Worm (Caenorhabditis elegans) whole organism, dauer: ENCODE results near the gene nhr-105.

Experiments used
- unc-62 ChIP-seq: sonication (generic microtip); optimal IDR thresholded peaks from 2 replicates; lab custom pipeline; 2017; ENCODE audit warnings: missing biosample characterization, missing genetic modification reagents, missing genetic modification characterization

nhr-105 gene

DNA sequence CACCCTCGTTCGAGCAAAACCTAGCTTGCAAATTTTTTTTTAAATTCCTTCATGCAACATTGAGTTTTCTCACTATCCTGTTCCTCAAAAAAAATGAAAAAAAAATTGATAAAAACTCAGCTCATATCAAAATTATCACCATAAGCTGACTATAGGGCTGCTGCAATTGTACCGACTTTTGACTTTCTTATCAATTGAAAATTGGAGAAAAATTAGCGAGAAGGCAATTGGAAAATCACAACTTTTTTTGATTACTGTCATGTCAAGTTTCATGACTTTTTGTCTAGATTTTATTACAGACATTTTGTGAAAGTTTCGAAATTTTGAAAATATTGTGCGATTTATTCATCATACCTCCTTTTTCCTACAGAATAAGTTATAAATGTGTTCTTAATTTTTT lies 24.1 kb upstream of the nhr-105 start:
- TF ChIP-seq unc-62 (GFP tag; lab: Kevin White, UChicago), result no peak

DNA sequence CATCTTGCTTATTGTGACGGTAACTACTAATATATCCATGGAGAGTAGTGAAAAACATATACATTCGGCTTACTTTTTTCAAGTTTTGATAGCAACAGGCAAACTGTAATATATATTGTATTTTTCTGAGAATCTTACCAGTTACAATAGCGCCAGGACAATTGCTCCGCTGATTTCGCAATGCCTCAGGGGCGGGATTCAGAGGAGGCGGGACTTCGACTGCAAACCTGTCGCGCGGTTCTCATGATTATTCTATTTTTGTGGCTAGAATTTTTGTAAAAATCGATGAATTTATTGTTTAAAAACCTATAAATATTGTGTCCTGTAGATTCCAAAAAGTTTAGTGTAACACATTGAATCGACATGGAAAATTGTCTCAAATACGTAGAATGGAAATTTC lies 18.9 kb upstream of the nhr-105 start:
- no peak for TF ChIP-seq unc-62 (GFP tag; lab: Kevin White, UChicago)

DNA sequence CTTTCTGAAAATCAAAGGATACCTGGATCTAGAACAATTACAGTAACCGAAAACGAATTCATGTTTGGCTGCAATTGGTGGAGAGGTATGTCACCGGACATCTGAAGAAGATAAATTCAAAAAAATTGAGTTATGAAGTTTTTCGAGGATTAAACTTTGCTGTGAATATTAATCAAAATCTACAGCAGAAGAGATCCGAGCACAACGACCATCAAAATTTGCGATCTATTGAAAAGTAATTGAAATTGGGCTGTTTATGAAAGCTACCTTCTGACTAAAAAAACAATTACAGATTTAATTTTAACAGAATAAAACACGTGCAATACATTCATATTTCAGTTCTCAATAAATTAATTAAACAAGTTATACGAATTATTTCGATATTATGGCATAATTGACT lies 17.5 kb upstream of the nhr-105 start, which contains the start of gene C06G3.8:
C06G3.8 (minus strand) TSS at position 101 of the 400 bp plus-strand sequence.
- TF ChIP-seq unc-62 (GFP tag; lab: Kevin White, UChicago), result no peak

DNA sequence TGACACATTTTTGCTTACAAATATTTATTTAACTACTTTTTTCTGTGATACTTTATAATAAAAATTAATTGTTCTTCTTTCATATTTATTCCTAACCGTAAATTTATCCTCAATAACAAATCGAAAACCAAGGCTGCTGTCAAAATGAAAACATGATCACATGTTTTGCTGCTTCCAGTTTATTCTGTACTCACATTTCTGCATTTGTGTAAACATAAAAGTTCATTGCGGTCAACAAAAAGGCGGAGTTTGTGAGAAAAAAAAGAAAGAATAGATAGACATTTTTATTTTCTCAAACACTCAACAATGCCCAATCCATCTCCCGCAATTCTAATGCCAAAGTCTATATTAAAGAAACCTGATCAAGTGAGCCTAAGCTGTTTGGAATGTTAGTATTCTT lies 14.1 kb upstream of the nhr-105 start, which contains the start of gene C06G3.3:
C06G3.3 (plus strand) TSS at position 301 of the 400 bp plus-strand sequence.
- no peak for TF ChIP-seq unc-62 (GFP tag; lab: Kevin White, UChicago)

DNA sequence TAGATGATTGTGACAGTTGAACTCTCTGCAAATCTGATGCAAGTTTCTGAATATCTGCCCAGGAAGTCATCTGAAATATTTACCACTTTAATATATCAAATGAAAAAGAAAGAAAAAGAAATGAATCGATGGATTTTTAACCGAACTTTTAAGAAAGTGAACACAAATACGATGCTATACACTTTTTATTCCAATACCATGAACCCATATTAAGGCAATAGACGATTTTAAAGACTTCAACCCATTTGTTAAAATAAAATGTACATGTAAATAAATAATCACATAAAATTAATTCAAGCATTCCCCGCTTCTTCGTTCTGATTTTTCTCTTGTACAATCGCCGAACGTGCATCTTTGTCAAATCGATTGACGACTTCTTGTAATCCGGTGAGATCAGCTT lies 13.2 kb upstream of the nhr-105 start, which contains the start of gene ufl-1:
ufl-1 (minus strand) TSS at position 70 of the 400 bp plus-strand sequence.
- no peak for TF ChIP-seq unc-62 (GFP tag; lab: Kevin White, UChicago)

DNA sequence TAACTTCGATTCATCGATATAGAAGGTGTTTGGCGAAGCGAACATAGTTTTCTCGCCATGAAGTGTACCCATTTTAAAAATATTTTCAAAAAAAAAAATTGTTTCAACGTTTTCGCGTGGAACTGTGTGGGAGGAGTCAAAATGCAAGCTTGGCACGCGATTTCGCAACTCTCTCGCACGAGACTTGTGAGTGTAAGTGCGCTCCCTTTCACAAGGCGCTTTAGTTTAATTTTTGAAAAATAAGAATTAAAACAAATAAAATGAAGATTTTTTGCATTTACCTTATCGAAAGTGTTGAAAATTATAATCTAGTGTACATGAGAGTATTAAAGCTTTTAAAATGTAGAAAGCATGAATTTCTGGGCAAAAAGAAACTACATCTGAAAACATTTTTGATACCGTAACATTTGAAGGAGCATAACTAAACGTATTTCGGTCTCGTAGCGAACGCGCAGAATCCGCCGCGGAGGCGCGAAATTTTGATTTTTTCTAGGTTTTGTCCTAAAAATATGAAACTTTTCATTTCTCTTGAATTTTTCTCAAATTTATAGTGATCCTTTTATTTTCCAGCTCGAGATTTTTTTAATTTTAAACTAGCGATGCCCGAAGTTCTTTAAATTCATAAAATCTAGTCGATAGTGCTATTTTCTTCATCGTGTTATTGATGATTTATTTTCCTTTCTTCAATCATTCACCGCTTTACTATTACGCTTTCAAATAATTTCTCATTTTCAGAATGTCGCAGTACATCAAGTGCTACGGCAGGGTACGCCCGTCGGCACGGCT lies 10.3 kb upstream of the nhr-105 start, which contains the start of the genes cogc-2 and klp-18:
cogc-2 (minus strand) TSS at position 105 of the 786 bp plus-strand sequence.
klp-18 (plus strand) TSS at position 736 of the 786 bp plus-strand sequence.
- TF ChIP-seq unc-62 (GFP tag; lab: Kevin White, UChicago), result no peak

DNA sequence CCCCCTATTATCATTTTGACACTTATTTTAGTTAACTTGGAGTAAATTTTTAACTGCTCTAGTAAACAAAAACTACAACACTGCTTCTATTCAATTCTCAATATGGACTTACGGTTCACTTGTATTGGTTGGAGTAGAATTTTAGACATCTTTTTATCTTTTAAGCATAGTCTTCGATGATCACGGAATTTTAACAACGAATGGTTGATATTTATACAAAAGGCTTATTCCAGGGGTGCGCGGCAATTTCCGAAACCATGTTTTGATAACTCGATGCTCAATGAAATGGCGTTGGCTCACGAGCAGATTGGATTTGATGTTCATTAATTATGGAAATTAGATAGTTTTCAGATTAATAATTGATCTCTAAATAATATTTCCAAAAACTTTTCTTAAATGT lies 6.5 kb upstream of the nhr-105 start:
- no peak for TF ChIP-seq unc-62 (GFP tag; lab: Kevin White, UChicago)

DNA sequence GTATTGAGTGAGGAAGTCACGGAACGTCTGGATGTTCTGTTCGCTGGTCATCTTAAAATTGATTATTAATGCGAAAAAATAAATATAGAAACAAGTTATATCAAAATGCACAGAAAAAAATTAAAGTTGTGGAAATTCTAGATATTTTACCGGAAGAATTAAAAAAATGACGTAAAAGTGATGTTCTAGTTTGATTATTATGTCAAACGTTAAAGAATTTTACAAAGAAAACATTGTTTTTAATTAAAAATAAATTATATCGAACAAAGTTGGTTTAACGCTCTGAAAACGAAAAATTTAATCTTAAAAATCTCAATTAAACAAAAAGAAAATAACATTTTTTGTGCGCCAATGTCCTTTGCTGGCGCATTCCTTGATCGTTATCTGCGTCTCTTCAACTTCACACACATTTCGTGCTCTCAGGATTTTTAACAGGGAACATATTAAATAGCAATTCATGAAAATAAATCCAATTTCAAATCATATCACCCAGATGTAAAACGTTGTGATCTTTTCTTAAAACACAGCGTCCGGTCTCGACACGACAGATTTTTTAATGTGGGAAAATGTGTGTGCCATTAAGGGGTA lies 5.3 kb upstream of the nhr-105 start, which contains the start of gene tin-9.1:
tin-9.1 (minus strand) TSS at position 51 of the 588 bp plus-strand sequence.
- TF ChIP-seq unc-62 (GFP tag; lab: Kevin White, UChicago), result no peak

DNA sequence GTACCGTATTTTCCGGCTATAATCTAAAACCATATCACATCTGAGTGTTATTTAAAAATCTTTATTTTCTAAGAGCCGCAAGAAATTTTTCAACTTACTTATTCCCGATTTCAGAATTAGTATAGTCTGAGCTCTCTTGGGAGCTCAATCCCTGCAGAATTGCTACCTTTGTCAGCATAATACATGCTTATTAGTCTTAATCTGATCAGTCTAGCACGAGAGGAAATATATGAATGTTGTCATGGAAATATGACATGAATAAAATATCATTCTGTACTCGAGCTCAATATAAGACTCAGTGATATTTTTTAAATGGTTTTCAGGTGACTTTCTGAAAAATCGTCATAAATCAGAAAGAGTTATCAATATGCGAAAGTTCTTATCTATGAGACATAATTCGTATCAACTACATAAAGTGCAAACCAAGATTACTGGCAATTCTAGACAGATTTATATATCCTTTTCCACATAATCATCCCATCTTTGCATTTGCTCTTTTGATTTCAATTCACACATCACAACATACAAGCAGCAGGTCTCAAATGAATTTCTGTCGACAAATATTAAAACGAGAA lies 4.5 kb upstream of the nhr-105 start:
- TF ChIP-seq unc-62 (GFP tag; lab: Kevin White, UChicago), result no peak

DNA sequence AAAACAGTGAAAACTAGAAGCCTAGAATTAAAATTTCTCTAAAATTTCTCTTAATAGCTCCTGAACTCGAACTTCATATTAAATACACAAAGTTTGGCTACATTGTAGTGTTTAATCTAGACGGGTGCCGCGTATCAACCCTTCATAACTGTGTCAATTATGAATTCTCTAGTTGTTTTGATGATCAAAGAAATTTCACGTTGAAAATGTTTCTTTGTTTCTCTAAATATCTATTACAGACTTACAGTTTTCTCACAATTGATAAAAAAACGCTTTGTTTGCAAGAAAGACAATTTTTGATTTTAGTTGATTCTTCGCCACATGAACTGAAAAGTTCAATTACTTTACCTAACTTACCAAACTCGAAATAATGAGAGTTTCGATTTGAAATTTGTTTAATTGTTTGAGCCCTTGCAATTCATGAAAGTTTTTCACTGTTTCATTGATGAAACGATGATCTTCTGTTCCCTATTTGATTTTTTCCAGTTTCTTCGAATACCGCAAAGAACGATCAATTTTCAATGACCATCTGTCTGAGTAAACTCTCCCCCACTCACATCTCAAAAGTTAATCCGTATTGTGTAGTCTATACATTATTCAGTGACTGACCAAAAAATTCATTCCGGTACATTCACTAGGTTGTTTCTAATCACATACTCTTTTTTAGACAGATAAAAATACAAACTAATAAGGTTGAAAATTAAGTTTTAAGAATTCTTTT lies 3.2 kb upstream of the nhr-105 start:
- no peak for TF ChIP-seq unc-62 (GFP tag; lab: Kevin White, UChicago)

DNA sequence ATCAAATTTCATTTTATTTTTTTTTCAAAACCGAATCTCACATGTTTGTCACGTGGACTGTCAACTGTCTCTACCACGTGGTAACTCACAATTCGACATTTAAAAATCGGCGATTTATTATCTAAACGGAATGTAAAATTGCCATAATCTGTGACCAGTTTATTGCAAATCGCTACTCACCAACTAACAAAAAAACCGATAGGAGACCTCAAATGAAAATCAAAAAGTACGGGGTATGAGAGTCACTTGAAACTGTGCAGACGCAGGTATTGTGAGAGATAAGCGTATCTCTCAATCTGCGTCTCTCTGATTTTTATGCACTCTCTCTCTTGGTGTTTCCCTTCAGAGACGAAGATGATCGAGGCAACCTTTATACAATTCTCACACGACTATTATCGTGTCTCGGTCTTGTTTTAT lies 2.2 kb upstream of the nhr-105 start:
- TF ChIP-seq unc-62 (GFP tag; lab: Kevin White, UChicago), result no peak

DNA sequence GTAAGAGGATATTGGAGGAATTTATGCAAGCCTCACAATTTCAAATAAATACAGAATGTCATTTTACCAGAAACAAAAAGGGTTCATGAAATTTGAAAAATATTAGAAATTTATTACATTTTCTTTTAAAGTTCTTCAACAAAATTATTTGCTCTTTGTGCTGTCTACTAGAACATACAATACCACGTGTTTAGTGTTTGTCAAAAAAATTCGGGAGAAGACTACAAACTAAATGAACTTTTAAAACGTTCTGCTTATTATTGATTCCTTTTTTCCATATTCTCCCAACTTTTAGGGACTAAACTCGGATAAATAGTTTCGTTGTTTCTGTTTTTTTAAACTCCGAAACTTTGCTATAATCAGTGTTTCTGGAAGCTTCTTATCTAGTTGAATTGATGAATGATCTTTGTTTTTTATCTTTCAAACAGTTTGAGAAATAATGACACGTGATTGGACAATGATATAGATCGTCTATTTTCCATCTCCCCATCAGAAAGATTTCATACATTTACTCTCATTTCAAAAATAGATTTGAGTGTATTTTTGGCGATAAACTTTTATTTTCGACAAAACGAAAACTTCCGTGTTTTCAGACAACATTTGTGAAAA lies 1.2 kb upstream of the nhr-105 start:
- no peak for TF ChIP-seq unc-62 (GFP tag; lab: Kevin White, UChicago)

DNA sequence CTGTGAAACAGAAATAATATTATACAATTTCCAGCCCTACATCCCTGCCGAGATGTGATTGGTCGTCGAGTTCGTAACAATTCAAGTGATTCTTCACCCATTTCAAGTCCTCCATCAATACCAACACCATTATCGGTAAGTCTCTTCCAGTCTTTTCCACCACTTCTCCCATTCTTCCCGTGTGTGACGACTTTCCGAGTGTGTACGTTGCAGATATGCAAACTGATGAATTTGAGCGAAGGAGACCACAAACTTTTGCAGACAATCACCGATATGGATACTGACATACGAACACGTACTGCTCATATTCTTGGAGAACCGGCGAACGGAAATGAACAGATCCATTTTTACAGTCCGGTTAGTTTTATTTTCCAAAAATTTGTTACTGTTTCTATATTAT lies 1.6 kb downstream of the nhr-105 start:
- no peak for TF ChIP-seq unc-62 (GFP tag; lab: Kevin White, UChicago)

DNA sequence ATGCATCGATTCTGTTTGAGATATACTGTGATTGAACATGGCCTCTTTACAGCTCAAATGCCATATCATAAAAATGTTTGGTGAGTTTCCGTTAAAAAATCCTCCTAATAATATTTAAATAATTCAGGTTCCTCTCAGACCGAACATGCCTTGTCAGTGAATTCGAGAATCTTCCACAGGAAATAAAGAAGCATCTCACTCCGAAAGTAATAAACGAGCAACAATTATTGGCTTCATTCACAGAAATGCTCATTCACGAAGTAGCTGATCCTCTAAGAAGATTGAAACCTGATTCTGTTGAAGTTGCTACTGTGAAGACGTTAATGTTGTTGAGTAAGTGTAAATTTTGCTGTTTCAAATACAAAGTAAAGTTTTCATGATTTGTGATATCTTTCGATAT lies 2.2 kb downstream of the nhr-105 start:
- TF ChIP-seq unc-62 (GFP tag; lab: Kevin White, UChicago), result no peak

DNA sequence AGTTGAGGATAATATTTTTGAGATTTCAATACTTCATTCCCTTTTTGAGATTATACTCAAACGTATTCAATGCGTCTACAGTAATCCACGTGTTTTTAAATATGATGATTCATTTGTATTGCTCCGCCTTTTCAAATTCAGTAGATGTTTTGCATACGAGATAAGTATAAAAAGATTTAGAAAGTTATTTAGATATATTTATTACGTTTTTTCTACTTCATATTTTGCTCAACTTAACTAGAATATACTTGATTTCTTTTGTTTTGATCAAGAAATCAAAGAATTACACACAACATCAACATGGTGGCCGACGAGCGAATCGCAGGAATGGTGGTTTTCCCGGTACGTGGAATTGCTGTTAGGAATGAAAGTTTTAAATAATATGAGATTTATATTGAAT lies 7.7 kb downstream of the nhr-105 start, which contains the start of gene srx-50:
srx-50 (plus strand) TSS at position 301 of the 400 bp plus-strand sequence.
- TF ChIP-seq unc-62 (GFP tag; lab: Kevin White, UChicago), result no peak
